Worm (Caenorhabditis elegans) whole organism, L4 larva: ENCODE data around the gene ttr-48.

Source experiments
- T20F7.1 ChIP-seq: fragments of 200-800 bp; sonication (Bioruptor generic); optimal IDR thresholded peaks from 2 replicates; lab custom pipeline; 2018; ENCODE audit warnings: mild to moderate bottlenecking, missing genetic modification characterization, missing compliant biosample characterization
- Y5F2A.4 ChIP-seq: fragments of 200-800 bp; sonication (Bioruptor generic); optimal IDR thresholded peaks from 2 replicates; lab custom pipeline; 2018; ENCODE audit warnings: mild to moderate bottlenecking, missing genetic modification characterization, missing compliant biosample characterization
- ZK546.5 ChIP-seq, 2 experiments: sonication (generic microtip); optimal IDR thresholded peaks; 2 replicates each; lab custom pipeline; 2017; ENCODE audit warnings: missing biosample characterization in 2 of 2, missing genetic modification characterization in 2 of 2
- aha-1 ChIP-seq: fragments of 150-350 bp; peaks from one replicate; lab custom pipeline; 2014; ENCODE audit warnings: missing biosample characterization, missing genetic modification characterization
- arid-1 ChIP-seq: fragments of 200-800 bp; sonication (Bioruptor generic); conservative IDR thresholded peaks from 2 replicates; pipeline ENCODE4 v1.3.6; 2022; ENCODE audit warnings: missing genetic modification reagents, missing genetic modification characterization, missing compliant biosample characterization
- ceh-20 ChIP-seq: fragments of 200-800 bp; sonication (Bioruptor generic); IDR thresholded peaks from 2 replicates; pipeline ENCODE4 v1.3.6; 2022; ENCODE audit warnings: missing genetic modification reagents, missing genetic modification characterization, missing compliant biosample characterization
- ceh-44 ChIP-seq: fragments of 200-800 bp; sonication (Bioruptor generic); IDR thresholded peaks from 2 replicates; pipeline ENCODE4 v1.3.6; 2022; ENCODE audit warnings: missing genetic modification reagents, missing genetic modification characterization, missing compliant biosample characterization
- ceh-82 ChIP-seq: sonication (generic microtip); optimal IDR thresholded peaks from 2 replicates; lab custom pipeline; 2017; ENCODE audit warnings: missing biosample characterization, missing genetic modification characterization
- cey-2 ChIP-seq: sonication (generic microtip); optimal IDR thresholded peaks from 3 replicates; lab custom pipeline; 2017; ENCODE audit warnings: missing genetic modification characterization, mild to moderate bottlenecking, missing compliant biosample characterization, antibody characterized with exemption, borderline replicate concordance; ENCODE audit not compliant: insufficient read depth
- ctbp-1 ChIP-seq: fragments of 200-800 bp; sonication (Bioruptor generic); IDR thresholded peaks from 2 replicates; pipeline ENCODE4 v1.3.6; 2022; ENCODE audit warnings: missing genetic modification reagents, missing genetic modification characterization, missing compliant biosample characterization
- daf-16 ChIP-seq, 3 experiments: sonication (generic microtip); optimal IDR thresholded peaks; 2 replicates each; lab custom pipeline; 2016 to 2017; ENCODE audit warnings: missing genetic modification characterization in 3 of 3, missing genetic modification reagents in 3 of 3, mild to moderate bottlenecking in 2 of 3, missing compliant biosample characterization in 2 of 3, missing biosample characterization in 1 of 3, moderate library complexity in 1 of 3
- daf-8 ChIP-seq: fragments of 200-800 bp; sonication (Bioruptor generic); IDR thresholded peaks from 2 replicates; pipeline ENCODE4 v1.3.6; 2022; ENCODE audit warnings: missing genetic modification characterization, missing compliant biosample characterization
- dmd-6 ChIP-seq: fragments of 200-800 bp; sonication (Bioruptor generic); IDR thresholded peaks from 2 replicates; pipeline ENCODE4 v1.3.6; 2022; ENCODE audit warnings: missing genetic modification reagents, missing genetic modification characterization, missing compliant biosample characterization
- duxl-1 ChIP-seq: sonication (generic microtip); optimal IDR thresholded peaks from 2 replicates; lab custom pipeline; 2016; ENCODE audit warnings: mild to moderate bottlenecking, missing genetic modification characterization, moderate library complexity, missing compliant biosample characterization; ENCODE audit not compliant: poor library complexity
- dve-1 ChIP-seq: sonication (generic microtip); optimal IDR thresholded peaks from 2 replicates; lab custom pipeline; 2017; ENCODE audit warnings: antibody characterized with exemption, mild to moderate bottlenecking, missing genetic modification characterization, missing compliant biosample characterization; ENCODE audit not compliant: insufficient read depth
- egl-27 ChIP-seq: sonication (generic microtip); optimal IDR thresholded peaks from 3 replicates; lab custom pipeline; 2017; ENCODE audit warnings: missing biosample characterization, missing genetic modification reagents, missing genetic modification characterization
- fos-1 ChIP-seq: fragments of 150-350 bp; optimal IDR thresholded peaks from 2 replicates; lab custom pipeline; 2014; ENCODE audit warnings: missing biosample characterization, missing genetic modification characterization
- hlh-11 ChIP-seq: fragments of 200-800 bp; sonication (Bioruptor generic); optimal IDR thresholded peaks from 2 replicates; lab custom pipeline; 2018; ENCODE audit warnings: mild to moderate bottlenecking, missing genetic modification characterization, missing compliant biosample characterization
- hmg-1.1 ChIP-seq: fragments of 200-800 bp; sonication (Bioruptor generic); IDR thresholded peaks from 2 replicates; pipeline ENCODE4 v1.3.6; 2022; ENCODE audit warnings: missing genetic modification reagents, missing genetic modification characterization, missing compliant biosample characterization
- lin-29 ChIP-seq: fragments of 200-800 bp; sonication (Bioruptor generic); IDR thresholded peaks from 2 replicates; pipeline ENCODE4 v1.3.6; 2022; ENCODE audit warnings: missing genetic modification reagents, missing genetic modification characterization, missing compliant biosample characterization
- lin-38 ChIP-seq: fragments of 200-800 bp; sonication (Bioruptor generic); IDR thresholded peaks from 2 replicates; pipeline ENCODE4 v1.3.6; 2022; ENCODE audit warnings: missing genetic modification reagents, missing genetic modification characterization, missing compliant biosample characterization
- lin-39 ChIP-seq: fragments of 150-350 bp; optimal IDR thresholded peaks from 2 replicates; lab custom pipeline; 2014; ENCODE audit warnings: missing biosample characterization, missing genetic modification reagents, missing genetic modification characterization
- madf-5 ChIP-seq, 2 experiments: fragments of 200-800 bp; sonication (Bioruptor generic); IDR thresholded peaks; 2 replicates each; pipeline ENCODE4 v1.3.6; 2022; ENCODE audit warnings: missing compliant biosample characterization in 2 of 2, missing genetic modification characterization in 2 of 2
- mdl-1 ChIP-seq, 2 experiments: fragments of 150-350 bp in 1 of 2; sonication (generic microtip) in 1 of 2; optimal IDR thresholded peaks; 2 replicates each; lab custom pipeline; 2014 to 2017; ENCODE audit warnings: missing biosample characterization in 2 of 2, missing genetic modification characterization in 2 of 2
- mxl-2 ChIP-seq: fragments of 200-800 bp; sonication (Bioruptor generic); conservative IDR thresholded peaks from 2 replicates; pipeline ENCODE4 v1.3.6; 2022; ENCODE audit warnings: missing genetic modification reagents, missing genetic modification characterization, missing compliant biosample characterization
- mxl-3 ChIP-seq: fragments of 200-800 bp; sonication (Bioruptor generic); optimal IDR thresholded peaks from 2 replicates; lab custom pipeline; 2018; ENCODE audit warnings: mild to moderate bottlenecking, missing genetic modification characterization, missing compliant biosample characterization
- nhr-10 ChIP-seq: fragments of 150-350 bp; optimal IDR thresholded peaks from 2 replicates; lab custom pipeline; 2014; ENCODE audit warnings: missing biosample characterization, missing genetic modification characterization
- nhr-102 ChIP-seq: sonication (generic microtip); optimal IDR thresholded peaks from 2 replicates; lab custom pipeline; 2016; ENCODE audit warnings: mild to moderate bottlenecking, missing genetic modification characterization, moderate library complexity, missing compliant biosample characterization
- nhr-111 ChIP-seq: fragments of 200-800 bp; sonication (Bioruptor generic); optimal IDR thresholded peaks from 2 replicates; lab custom pipeline; 2018; ENCODE audit warnings: mild to moderate bottlenecking, missing genetic modification characterization, missing compliant biosample characterization
- nhr-25 ChIP-seq: sonication (generic microtip); optimal IDR thresholded peaks from 2 replicates; lab custom pipeline; 2017; ENCODE audit warnings: missing genetic modification characterization, mild to moderate bottlenecking, missing compliant biosample characterization, antibody characterized with exemption, moderate library complexity, borderline replicate concordance; ENCODE audit not compliant: insufficient read depth
- nhr-28 ChIP-seq: fragments of 150-350 bp; optimal IDR thresholded peaks from 2 replicates; lab custom pipeline; 2014; ENCODE audit warnings: missing biosample characterization, missing genetic modification characterization
- nhr-6 ChIP-seq: fragments of 150-350 bp; optimal IDR thresholded peaks from 2 replicates; lab custom pipeline; 2014; ENCODE audit warnings: missing biosample characterization, missing genetic modification characterization
- php-3 ChIP-seq: fragments of 200-800 bp; sonication (Bioruptor generic); IDR thresholded peaks from 2 replicates; pipeline ENCODE4 v1.3.6; 2022; ENCODE audit warnings: missing genetic modification reagents, missing genetic modification characterization, missing compliant biosample characterization
- pqm-1 ChIP-seq: sonication (generic microtip); optimal IDR thresholded peaks from 2 replicates; lab custom pipeline; 2017; ENCODE audit warnings: missing biosample characterization, missing genetic modification characterization
- sdz-12 ChIP-seq: fragments of 200-800 bp; sonication (Bioruptor generic); optimal IDR thresholded peaks from 2 replicates; lab custom pipeline; 2018; ENCODE audit warnings: mild to moderate bottlenecking, missing genetic modification characterization, missing compliant biosample characterization
- set-16 ChIP-seq: fragments of 200-800 bp; sonication (Bioruptor generic); IDR thresholded peaks from 2 replicates; pipeline ENCODE4 v1.3.6; 2022; ENCODE audit warnings: missing genetic modification reagents, missing genetic modification characterization, missing compliant biosample characterization
- tag-97 ChIP-seq: fragments of 200-800 bp; sonication (Bioruptor generic); IDR thresholded peaks from 2 replicates; pipeline ENCODE4 v1.3.6; 2022; ENCODE audit warnings: missing genetic modification characterization, missing compliant biosample characterization
- tra-1 ChIP-seq: fragments of 200-800 bp; sonication (Bioruptor generic); IDR thresholded peaks from 2 replicates; pipeline ENCODE4 v1.3.6; 2022; ENCODE audit warnings: missing genetic modification reagents, missing genetic modification characterization, missing compliant biosample characterization
- unc-62 ChIP-seq, 3 experiments: fragments of 150-350 bp in 1 of 3; sonication (generic microtip); optimal IDR thresholded peaks in 2 of 3; peaks in 1 of 3; 1 replicate in 1 of 3; 2 replicates in 2 of 3; lab custom pipeline; 2014 to 2017; ENCODE audit warnings: missing biosample characterization in 3 of 3, missing genetic modification characterization in 3 of 3, missing genetic modification reagents in 3 of 3, missing genotype in 1 of 3
- zfp-2 ChIP-seq: sonication (generic microtip); optimal IDR thresholded peaks from 2 replicates; lab custom pipeline; 2016; ENCODE audit warnings: mild to moderate bottlenecking, missing genetic modification characterization, missing compliant biosample characterization
- zip-11 ChIP-seq: fragments of 200-800 bp; sonication (Bioruptor generic); IDR thresholded peaks from 2 replicates; pipeline ENCODE4 v1.3.6; 2022; ENCODE audit warnings: missing genetic modification characterization, missing compliant biosample characterization
- ztf-11 ChIP-seq: fragments of 150-350 bp; optimal IDR thresholded peaks from 2 replicates; lab custom pipeline; 2014; ENCODE audit warnings: missing biosample characterization, missing genetic modification characterization

ttr-48 gene

DNA sequence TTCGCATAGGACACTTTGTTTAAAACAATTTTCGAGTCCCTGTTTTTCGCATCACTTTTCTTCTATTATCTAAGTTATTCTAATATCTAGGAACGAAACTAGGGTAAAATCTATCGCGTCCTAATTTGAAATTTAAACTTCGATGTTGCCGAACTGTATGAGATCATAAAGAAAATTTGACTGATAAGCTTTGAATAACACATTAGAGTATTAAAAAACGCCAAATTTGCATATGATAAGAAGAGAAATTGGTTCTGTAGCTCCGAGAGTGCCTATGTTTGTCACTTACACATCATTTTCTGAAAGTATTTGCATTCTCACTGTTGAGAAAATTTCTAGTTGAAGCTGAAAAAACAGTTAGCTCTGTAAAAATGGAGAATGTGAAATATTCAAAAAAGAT is 16.1 kb upstream of the ttr-48 start:
- no peak for TF ChIP-seq Y5F2A.4 (GFP tag; lab: Kevin White, UChicago)
- no peak for TF ChIP-seq egl-27 (tag; lab: Kevin White, UChicago)
- TF ChIP-seq lin-29 (GFP tag; lab: Robert Waterston, UW), result no peak
- TF ChIP-seq dve-1 (tag; lab: Kevin White, UChicago), result peak; percentile 56
- TF ChIP-seq aha-1, result peak; percentile 27
- peak; percentile 16 for TF ChIP-seq pqm-1
- TF ChIP-seq ceh-20, result no peak
- no peak for TF ChIP-seq T20F7.1
- TF ChIP-seq sdz-12, result no peak
- TF ChIP-seq mdl-1 (tag; optimal IDR thresholded peaks at IDR 0.05; lab: Kevin White, UChicago), result no peak
- TF ChIP-seq daf-8 (GFP tag; lab: Robert Waterston, UW), result no peak
- TF ChIP-seq cey-2 (tag; lab: Kevin White, UChicago), result no peak
- TF ChIP-seq, all 104 proteins: peak for 3

DNA sequence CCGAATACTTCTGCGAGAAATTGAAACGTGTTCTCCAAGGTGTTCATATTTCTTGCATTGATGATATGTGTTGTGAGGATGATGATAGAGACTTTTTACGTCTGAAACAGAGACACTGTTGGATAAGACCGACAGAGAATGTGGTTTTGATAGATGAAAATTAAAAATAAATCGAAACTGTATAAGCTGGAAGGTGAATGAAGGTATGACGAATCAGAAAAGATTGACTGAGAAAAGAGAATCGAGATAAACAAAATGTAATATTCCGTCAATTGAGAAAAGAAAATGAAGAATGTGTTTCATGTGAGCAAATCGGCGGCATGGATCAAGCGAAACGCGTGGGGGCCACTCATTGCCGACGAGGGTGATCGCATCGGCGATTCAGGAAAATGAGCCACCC is 15.4 kb upstream of the ttr-48 start, which contains the start of gene ceh-18:
Gene ceh-18, minus strand, starts transcription at position 101 of the 400 bp plus-strand sequence.
- TF ChIP-seq ceh-82, result no peak
- TF ChIP-seq fos-1 (tag; lab: Kevin White, UChicago), result no peak
- TF ChIP-seq nhr-102, result no peak
- TF ChIP-seq nhr-111 (GFP tag; lab: Kevin White, UChicago), result no peak
- TF ChIP-seq ztf-11 (tag; lab: Kevin White, UChicago), result no peak
- no peak for TF ChIP-seq nhr-6 (tag; lab: Kevin White, UChicago)

DNA sequence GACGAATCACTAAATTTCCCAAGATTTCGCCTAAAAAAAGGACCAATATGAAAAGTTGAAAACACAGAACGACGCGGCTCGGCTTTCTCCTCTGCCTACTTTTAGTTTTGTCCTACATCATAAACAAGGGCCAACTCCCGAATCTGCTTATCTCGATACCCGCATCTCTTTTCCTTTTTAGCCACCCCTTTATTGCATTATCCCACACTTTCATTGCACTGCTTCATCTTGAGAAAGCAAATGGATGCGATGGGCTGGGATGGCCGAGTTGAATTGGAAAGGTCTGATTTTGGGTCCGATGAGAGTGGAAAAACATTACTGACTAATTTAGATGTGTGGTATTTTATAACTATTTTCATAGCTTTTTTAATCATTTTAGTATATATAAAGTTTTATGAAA is 13.5 kb upstream of the ttr-48 start:
- TF ChIP-seq Y5F2A.4 (GFP tag; lab: Kevin White, UChicago) (no peak), lin-39 (tag; lab: Kevin White, UChicago) (no peak), nhr-10 (tag; lab: Kevin White, UChicago) (no peak)

DNA sequence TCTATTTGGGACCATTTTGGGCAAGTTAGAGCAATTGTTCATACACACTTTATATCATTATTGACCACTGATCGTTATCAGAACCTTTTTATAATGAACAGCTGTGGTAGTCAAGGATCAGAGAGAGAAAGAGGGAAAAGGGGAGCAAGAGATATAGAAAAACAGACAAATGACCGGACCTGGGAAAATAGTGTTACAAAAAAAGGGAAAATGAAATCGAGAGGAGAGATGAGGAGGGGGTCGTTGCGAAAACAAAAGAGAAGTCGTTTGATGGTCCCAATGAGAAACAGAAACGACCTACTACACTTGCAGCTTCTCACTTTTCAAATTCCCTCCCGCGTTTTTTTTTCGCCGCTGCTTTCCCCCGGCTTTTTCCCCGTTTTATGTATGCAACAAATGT is 11.7 kb upstream of the ttr-48 start:
- TF ChIP-seq duxl-1 (tag; lab: Kevin White, UChicago) (no peak), hmg-1.1 (GFP tag; lab: Robert Waterston, UW) (no peak), dmd-6 (GFP tag; lab: Robert Waterston, UW) (no peak), hlh-11 (tag; lab: Kevin White, UChicago) (peak; percentile 14), unc-62 (GFP tag; optimal IDR thresholded peaks at IDR 0.05 in 1 of 2; lab: Kevin White, UChicago) (no peak), unc-62 (tag; optimal IDR thresholded peaks at IDR 0.05; lab: Kevin White, UChicago) (no peak), daf-16 (GFP tag; optimal IDR thresholded peaks at IDR 0.05; lab: Kevin White, UChicago) (peak in 1 of 2 experiments; percentile 75), daf-16 (tag; optimal IDR thresholded peaks at IDR 0.05; lab: Kevin White, UChicago) (no peak)

DNA sequence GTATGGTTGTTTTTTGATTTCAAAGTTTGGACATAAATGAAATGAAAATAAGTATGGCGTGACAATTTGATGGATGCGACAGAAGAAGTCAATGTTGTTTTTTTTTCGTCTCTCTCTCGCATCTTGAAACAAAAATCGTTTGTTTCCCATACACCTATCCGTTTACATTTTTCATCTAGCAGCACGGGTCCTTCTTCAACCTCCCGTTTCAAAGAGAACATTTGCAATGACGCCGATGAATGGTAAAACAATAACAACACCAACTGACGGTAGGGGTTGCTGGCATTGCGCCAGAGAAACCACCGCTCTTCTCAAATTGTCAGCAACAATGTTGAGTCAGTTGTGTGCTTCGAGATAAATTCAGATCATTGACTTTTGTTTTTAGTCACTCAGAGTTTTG is 3.1 kb downstream of the ttr-48 start:
- TF ChIP-seq T20F7.1, result peak; percentile 8
- TF ChIP-seq ceh-44, result no peak
- no peak for TF ChIP-seq lin-38
- no peak for TF ChIP-seq nhr-6 (tag; lab: Kevin White, UChicago)
- no peak for TF ChIP-seq nhr-25 (tag; lab: Kevin White, UChicago)
- no peak for TF ChIP-seq pqm-1
- no peak for TF ChIP-seq ceh-82
- no peak for TF ChIP-seq cey-2 (tag; lab: Kevin White, UChicago)
- peak; percentile 45 for TF ChIP-seq aha-1
- 0 out of 2 replicates have a peak, but pooled peaks have one; percentile 15 for TF ChIP-seq ctbp-1 (GFP tag; lab: Robert Waterston, UW)
- peak; percentile 14 for TF ChIP-seq mxl-3 (GFP tag; lab: Kevin White, UChicago)
- no peak for TF ChIP-seq tag-97
- no peak for TF ChIP-seq set-16 (GFP tag; lab: Robert Waterston, UW)
- no peak for TF ChIP-seq egl-27 (tag; lab: Kevin White, UChicago)
- TF ChIP-seq php-3 (GFP tag; lab: Robert Waterston, UW), result no peak
- no peak for TF ChIP-seq tra-1 (GFP tag; lab: Robert Waterston, UW)
- no peak for TF ChIP-seq zfp-2 (tag; lab: Kevin White, UChicago)
- TF ChIP-seq nhr-28 (tag; lab: Kevin White, UChicago), result peak; percentile 29
- no peak for TF ChIP-seq madf-5 (GFP tag; IDR thresholded peaks at IDR 0.05; lab: Robert Waterston, UW)
- no peak for TF ChIP-seq zip-11 (GFP tag; lab: Robert Waterston, UW)
- no peak for TF ChIP-seq duxl-1 (tag; lab: Kevin White, UChicago)
- no peak for TF ChIP-seq arid-1
- no peak for TF ChIP-seq ZK546.5 (tag; optimal IDR thresholded peaks at IDR 0.05; lab: Kevin White, UChicago)
- TF ChIP-seq mxl-2 (GFP tag; lab: Robert Waterston, UW), result no peak
